Fruit fly (Drosophila melanogaster) whole organism, embryonic: ENCODE measurements around the gene CAH6.

Experiments
- CG10267 ChIP-seq: fragments of 200-800 bp; sonication (Bioruptor generic); optimal IDR thresholded peaks from 2 replicates; lab custom pipeline; 2018; ENCODE audit warnings: missing biosample characterization, mild to moderate bottlenecking, missing genetic modification characterization, moderate library complexity
- CG10431 ChIP-seq: fragments of 200-800 bp; sonication (Bioruptor generic); optimal IDR thresholded peaks from 3 replicates; lab custom pipeline; 2018; ENCODE audit warnings: missing biosample characterization, mild to moderate bottlenecking, missing genetic modification characterization
- CG10543 ChIP-seq: fragments of 200-800 bp; sonication (Bioruptor generic); optimal IDR thresholded peaks from 3 replicates; lab custom pipeline; 2017; ENCODE audit warnings: missing biosample characterization, mild to moderate bottlenecking, missing genetic modification characterization, moderate library complexity
- CG11504 ChIP-seq: fragments of 200-800 bp; sonication (Bioruptor generic); optimal IDR thresholded peaks from 3 replicates; lab custom pipeline; 2019; ENCODE audit warnings: missing biosample characterization, mild to moderate bottlenecking, missing genetic modification characterization, moderate library complexity
- CG12071 ChIP-seq: fragments of 200-800 bp; sonication (Bioruptor generic); optimal IDR thresholded peaks from 3 replicates; lab custom pipeline; 2018; ENCODE audit warnings: missing biosample characterization, mild to moderate bottlenecking, missing genetic modification characterization
- CG13296 ChIP-seq: fragments of 200-800 bp; sonication (Bioruptor generic); optimal IDR thresholded peaks from 3 replicates; lab custom pipeline; 2018; ENCODE audit warnings: missing biosample characterization, mild to moderate bottlenecking, missing genetic modification characterization
- CG14667 ChIP-seq: fragments of 200-800 bp; sonication (Bioruptor generic); IDR thresholded peaks from 2 replicates; pipeline ENCODE4 v1.3.6; 2022; ENCODE audit warnings: missing biosample characterization, missing genetic modification characterization
- CG15696 ChIP-seq: fragments of 200-800 bp; sonication (Bioruptor generic); optimal IDR thresholded peaks from 2 replicates; lab custom pipeline; 2019; ENCODE audit warnings: missing biosample characterization, mild to moderate bottlenecking, missing genetic modification characterization, moderate library complexity
- CG1603 ChIP-seq: fragments of 200-800 bp; sonication (Bioruptor generic); optimal IDR thresholded peaks from 2 replicates; lab custom pipeline; 2019; ENCODE audit warnings: missing biosample characterization, mild to moderate bottlenecking, missing genetic modification characterization, moderate library complexity
- CG16779 ChIP-seq: fragments of 200-800 bp; sonication (Bioruptor generic); IDR thresholded peaks from 2 replicates; pipeline ENCODE4 v1.3.6; 2022; ENCODE audit warnings: missing biosample characterization, missing genetic modification characterization
- CG17186 ChIP-seq: fragments of 200-800 bp; sonication (Bioruptor generic); optimal IDR thresholded peaks from 3 replicates; lab custom pipeline; 2017; ENCODE audit warnings: missing biosample characterization, missing genetic modification reagents, missing genetic modification characterization
- CG17912 ChIP-seq: fragments of 200-800 bp; sonication (Bioruptor generic); optimal IDR thresholded peaks from 2 replicates; lab custom pipeline; 2018; ENCODE audit warnings: missing biosample characterization, mild to moderate bottlenecking, missing genetic modification characterization
- CG2116 ChIP-seq: fragments of 200-800 bp; sonication (Bioruptor generic); optimal IDR thresholded peaks from 3 replicates; lab custom pipeline; 2018; ENCODE audit warnings: missing biosample characterization, mild to moderate bottlenecking, missing genetic modification characterization
- CG2120 ChIP-seq: fragments of 200-800 bp; sonication (Bioruptor generic); optimal IDR thresholded peaks from 3 replicates; lab custom pipeline; 2016; ENCODE audit warnings: missing biosample characterization, missing genetic modification characterization
- CG32532 ChIP-seq: fragments of 200-800 bp; sonication (Bioruptor generic); IDR thresholded peaks from 2 replicates; pipeline ENCODE4 v1.3.6; 2022; ENCODE audit warnings: missing biosample characterization, missing genetic modification characterization
- CG34376 ChIP-seq: fragments of 200-800 bp; sonication (Bioruptor generic); optimal IDR thresholded peaks from 2 replicates; lab custom pipeline; 2018; ENCODE audit warnings: missing biosample characterization, mild to moderate bottlenecking, missing genetic modification characterization
- CG4617 ChIP-seq: fragments of 200-800 bp; sonication (Bioruptor generic); optimal IDR thresholded peaks from 3 replicates; lab custom pipeline; 2016; ENCODE audit warnings: missing biosample characterization, missing genetic modification characterization, borderline replicate concordance
- CG6175 ChIP-seq: fragments of 200-800 bp; sonication (Bioruptor generic); IDR thresholded peaks from 3 replicates; pipeline ENCODE4 v1.3.6; 2022; ENCODE audit warnings: missing biosample characterization, missing genetic modification characterization
- CG8089 ChIP-seq: fragments of 200-800 bp; sonication (Bioruptor generic); optimal IDR thresholded peaks from 3 replicates; lab custom pipeline; 2016; ENCODE audit warnings: missing biosample characterization, missing genetic modification characterization
- CG8924 ChIP-seq: fragments of 200-800 bp; optimal IDR thresholded peaks from 3 replicates; lab custom pipeline; 2019; ENCODE audit warnings: missing biosample characterization, mild to moderate bottlenecking, missing genetic modification characterization, moderate library complexity
- Fer1 ChIP-seq: fragments of 200-800 bp; sonication (Bioruptor generic); optimal IDR thresholded peaks from 2 replicates; lab custom pipeline; 2017; ENCODE audit warnings: missing biosample characterization, mild to moderate bottlenecking, missing genetic modification characterization
- Fer3 ChIP-seq: fragments of 200-800 bp; sonication (Bioruptor generic); optimal IDR thresholded peaks from 2 replicates; lab custom pipeline; 2018; ENCODE audit warnings: missing biosample characterization, mild to moderate bottlenecking, missing genetic modification characterization, moderate library complexity
- HmgD ChIP-seq: fragments of 200-800 bp; sonication (Bioruptor generic); optimal IDR thresholded peaks from 3 replicates; lab custom pipeline; 2016; ENCODE audit warnings: missing biosample characterization, missing genetic modification characterization
- Jarid2 ChIP-seq: fragments of 200-800 bp; sonication (Bioruptor generic); optimal IDR thresholded peaks from 3 replicates; lab custom pipeline; 2017; ENCODE audit warnings: mild to moderate bottlenecking, missing biosample characterization, missing genetic modification reagents, missing genetic modification characterization
- MESR4 ChIP-seq: fragments of 200-800 bp; sonication (Bioruptor generic); optimal IDR thresholded peaks from 2 replicates; lab custom pipeline; 2018; ENCODE audit warnings: missing biosample characterization, mild to moderate bottlenecking, missing genetic modification characterization, moderate library complexity
- Opbp ChIP-seq: fragments of 200-800 bp; sonication (Bioruptor generic); IDR thresholded peaks from 3 replicates; pipeline ENCODE4 v1.3.6; 2022; ENCODE audit warnings: missing biosample characterization, missing genetic modification characterization; ENCODE audit not compliant: partially characterized antibody
- Pdp1 ChIP-seq, 2 experiments: fragments of 200-800 bp; sonication (Bioruptor generic); optimal IDR thresholded peaks; 3 replicates each; lab custom pipeline; 2016; ENCODE audit warnings: missing biosample characterization in 2 of 2, missing genetic modification characterization in 2 of 2, mild to moderate bottlenecking in 1 of 2, moderate library complexity in 1 of 2
- Vsx1 ChIP-seq: fragments of 200-800 bp; sonication (Bioruptor generic); optimal IDR thresholded peaks from 2 replicates; lab custom pipeline; 2017; ENCODE audit warnings: missing biosample characterization, mild to moderate bottlenecking, missing genetic modification characterization, missing genetic modification reagents
- YL-1 ChIP-seq: fragments of 200-800 bp; sonication (Bioruptor generic); optimal IDR thresholded peaks from 3 replicates; lab custom pipeline; 2017; ENCODE audit warnings: missing biosample characterization, mild to moderate bottlenecking, missing genetic modification characterization
- ab ChIP-seq: fragments of 200-800 bp; sonication (Bioruptor generic); optimal IDR thresholded peaks from 2 replicates; lab custom pipeline; 2016; ENCODE audit warnings: missing biosample characterization, missing genetic modification characterization
- bcd ChIP-seq: fragments of 200-800 bp; sonication (Bioruptor generic); optimal IDR thresholded peaks from 2 replicates; lab custom pipeline; 2017; ENCODE audit warnings: missing biosample characterization, mild to moderate bottlenecking, missing genetic modification characterization
- dati ChIP-seq: fragments of 200-800 bp; sonication (Bioruptor generic); IDR thresholded peaks from 2 replicates; pipeline ENCODE4 v1.3.6; 2022; ENCODE audit warnings: missing biosample characterization, missing genetic modification characterization
- emc ChIP-seq: fragments of 200-800 bp; sonication (Bioruptor generic); optimal IDR thresholded peaks from 2 replicates; lab custom pipeline; 2016; ENCODE audit warnings: missing biosample characterization, missing genetic modification characterization
- exex ChIP-seq: fragments of 200-800 bp; sonication (Bioruptor generic); optimal IDR thresholded peaks from 4 replicates; lab custom pipeline; 2018; ENCODE audit warnings: missing biosample characterization, mild to moderate bottlenecking, missing genetic modification characterization, moderate library complexity
- grau ChIP-seq: fragments of 200-800 bp; optimal IDR thresholded peaks from 3 replicates; lab custom pipeline; 2019; ENCODE audit warnings: missing biosample characterization, mild to moderate bottlenecking, missing genetic modification characterization, moderate library complexity
- kah ChIP-seq: fragments of 200-800 bp; sonication (Bioruptor generic); optimal IDR thresholded peaks from 2 replicates; lab custom pipeline; 2018; ENCODE audit warnings: missing biosample characterization, mild to moderate bottlenecking, missing genetic modification characterization
- lab ChIP-seq: fragments of 200-800 bp; sonication (Bioruptor generic); optimal IDR thresholded peaks from 3 replicates; lab custom pipeline; 2017; ENCODE audit warnings: missing biosample characterization, missing genetic modification characterization, mild to moderate bottlenecking, moderate library complexity, missing genetic modification reagents
- mirr ChIP-seq: fragments of 200-800 bp; sonication (Bioruptor generic); optimal IDR thresholded peaks from 3 replicates; lab custom pipeline; 2018; ENCODE audit warnings: missing biosample characterization, mild to moderate bottlenecking, missing genetic modification characterization
- nmo ChIP-seq: fragments of 200-800 bp; sonication (Bioruptor generic); optimal IDR thresholded peaks from 2 replicates; lab custom pipeline; 2018; ENCODE audit warnings: missing biosample characterization, mild to moderate bottlenecking, missing genetic modification characterization, moderate library complexity
- nom ChIP-seq: fragments of 200-800 bp; sonication (Bioruptor generic); optimal IDR thresholded peaks from 2 replicates; lab custom pipeline; 2017; ENCODE audit warnings: missing biosample characterization, missing genetic modification characterization, mild to moderate bottlenecking, moderate library complexity, missing genetic modification reagents
- p53 ChIP-seq: fragments of 200-800 bp; sonication (Bioruptor generic); optimal IDR thresholded peaks from 2 replicates; lab custom pipeline; 2016; ENCODE audit warnings: missing biosample characterization, missing genetic modification characterization
- rib ChIP-seq: fragments of 200-800 bp; sonication (Bioruptor generic); IDR thresholded peaks from 2 replicates; pipeline ENCODE4 v1.3.6; 2022; ENCODE audit warnings: missing biosample characterization, missing genetic modification characterization
- ssp ChIP-seq: fragments of 200-800 bp; sonication (Bioruptor generic); IDR thresholded peaks from 2 replicates; pipeline ENCODE4 v1.3.6; 2022; ENCODE audit warnings: missing biosample characterization, missing genetic modification characterization
- sug ChIP-seq: fragments of 200-800 bp; optimal IDR thresholded peaks from 2 replicates; lab custom pipeline; 2019; ENCODE audit warnings: missing biosample characterization, mild to moderate bottlenecking, missing genetic modification characterization, moderate library complexity
- ttk ChIP-seq: fragments of 200-800 bp; sonication (Bioruptor generic); IDR thresholded peaks from 2 replicates; pipeline ENCODE4 v2.1.2; 2022; ENCODE audit warnings: missing biosample characterization, missing genetic modification characterization

CAH6 gene

dm6 chr3R:31218214-31218876 lies 39.1 kb upstream of the CAH6 start (continued):
- TF ChIP-seq nmo (peak; percentile 13), CG2116 (GFP tag; lab: Kevin White, UChicago) (peak; percentile 25), mirr (GFP tag; lab: Kevin White, UChicago) (peak; percentile 18), MESR4 (GFP tag; lab: Kevin White, UChicago) (peak; percentile 49), Opbp (GFP tag; lab: Robert Waterston, UW) (no peak), Pdp1 (GFP tag; optimal IDR thresholded peaks at IDR 0.05; lab: Kevin White, UChicago) (peak in 1 of 2 experiments; percentile 100), CG1603 (tag; lab: Kevin White, UChicago) (peak; percentile 11), ttk (GFP tag; lab: Robert Waterston, UW) (no peak), CG10431 (GFP tag; lab: Kevin White, UChicago) (peak; percentile 53), CG10543 (GFP tag; lab: Kevin White, UChicago) (peak; percentile 50), kah (GFP tag; lab: Kevin White, UChicago) (peak; percentile 2), CG4617 (GFP tag; lab: Kevin White, UChicago) (peak; percentile 19), CG17186 (GFP tag; lab: Kevin White, UChicago) (peak; percentile 22), CG34376 (GFP tag; lab: Kevin White, UChicago) (peak; percentile 3), YL-1 (GFP tag; lab: Kevin White, UChicago) (peak; percentile 96), CG13296 (GFP tag; lab: Kevin White, UChicago) (peak; percentile 4), dati (GFP tag; lab: Robert Waterston, UW) (no peak), CG6175 (no peak), grau (tag; lab: Kevin White, UChicago) (peak; percentile 22), ssp (GFP tag; lab: Robert Waterston, UW) (no peak), exex (peak; percentile 50), CG17912 (GFP tag; lab: Kevin White, UChicago) (peak; percentile 74), sug (tag; lab: Kevin White, UChicago) (peak; percentile 55), p53 (GFP tag; lab: Kevin White, UChicago) (no peak)
- TF ChIP-seq, all 482 proteins: peak for 35

- TF ChIP-seq CG2116 (GFP tag; lab: Kevin White, UChicago) (peak; percentile 51), CG14667 (no peak), emc (peak; percentile 17), CG2120 (peak; percentile 39), CG10267 (tag; lab: Kevin White, UChicago) (peak; percentile 67), Fer1 (GFP tag; lab: Kevin White, UChicago) (peak; percentile 75), Fer3 (tag; lab: Kevin White, UChicago) (no peak), HmgD (GFP tag; lab: Kevin White, UChicago) (peak; percentile 83), Jarid2 (GFP tag; lab: Kevin White, UChicago) (peak; percentile 78), CG8924 (tag; lab: Kevin White, UChicago) (peak; percentile 48), ab (no peak), CG8089 (GFP tag; lab: Kevin White, UChicago) (peak; percentile 3), Vsx1 (no peak), bcd (GFP tag; lab: Kevin White, UChicago) (peak; percentile 47), CG15696 (tag; lab: Kevin White, UChicago) (peak; percentile 26), nom (peak; percentile 66), CG12071 (peak; percentile 57), CG16779 (GFP tag; lab: Robert Waterston, UW) (no peak), CG32532 (GFP tag; lab: Robert Waterston, UW) (no peak), CG17912 (GFP tag; lab: Kevin White, UChicago) (peak; percentile 22), lab (peak; percentile 67), rib (GFP tag; lab: Robert Waterston, UW) (no peak), CG11504 (tag; lab: Kevin White, UChicago) (peak; percentile 20)
These were observed 38.1 kb upstream of the CAH6 start, which contains the start of gene ATPsynC for dm6 chr3R:31218997-31219992. TSS of gene ATPsynC (minus strand) at chr3R:31219630.
